Fruit fly (Drosophila melanogaster) whole organism, prepupa: ENCODE data around the gene UQCR-C2.

Experiments used
- Blimp-1 ChIP-seq: fragments of 200-800 bp; sonication (Bioruptor generic); optimal IDR thresholded peaks from 3 replicates; lab custom pipeline; 2017; ENCODE audit warnings: missing biosample characterization, missing genetic modification characterization, mild to moderate bottlenecking, moderate library complexity, missing genetic modification reagents
- CG10669 ChIP-seq: fragments of 200-800 bp; sonication (Bioruptor generic); optimal IDR thresholded peaks from 3 replicates; lab custom pipeline; 2018; ENCODE audit warnings: missing biosample characterization, mild to moderate bottlenecking, missing genetic modification characterization, moderate library complexity
- CG11762 ChIP-seq: fragments of 200-800 bp; sonication (Bioruptor generic); optimal IDR thresholded peaks from 3 replicates; lab custom pipeline; 2016; ENCODE audit warnings: missing biosample characterization, missing genetic modification characterization; ENCODE audit not compliant: insufficient read depth
- CG15336 ChIP-seq: fragments of 200-800 bp; sonication (Bioruptor generic); IDR thresholded peaks from 2 replicates; pipeline ENCODE4 v1.3.6; 2022; ENCODE audit warnings: missing biosample characterization, missing genetic modification characterization
- CG1621 ChIP-seq: fragments of 200-800 bp; sonication (Bioruptor generic); optimal IDR thresholded peaks from 3 replicates; lab custom pipeline; 2018; ENCODE audit warnings: missing biosample characterization, mild to moderate bottlenecking, missing genetic modification characterization
- CG3032 ChIP-seq: fragments of 200-800 bp; optimal IDR thresholded peaks from 2 replicates; lab custom pipeline; 2019; ENCODE audit warnings: missing biosample characterization, mild to moderate bottlenecking, missing genetic modification characterization, moderate library complexity
- CG31627 ChIP-seq: fragments of 200-800 bp; sonication (Bioruptor generic); optimal IDR thresholded peaks from 3 replicates; lab custom pipeline; 2016; ENCODE audit warnings: missing biosample characterization, missing genetic modification characterization
- CG32006 ChIP-seq: fragments of 200-800 bp; sonication (Bioruptor generic); optimal IDR thresholded peaks from 3 replicates; lab custom pipeline; 2017; ENCODE audit warnings: missing biosample characterization, mild to moderate bottlenecking, missing genetic modification characterization
- CG34406 ChIP-seq: fragments of 200-800 bp; sonication (Bioruptor generic); optimal IDR thresholded peaks from 3 replicates; lab custom pipeline; 2016; ENCODE audit warnings: missing biosample characterization, missing genetic modification characterization
- CG3919 ChIP-seq: fragments of 200-800 bp; sonication (Bioruptor generic); optimal IDR thresholded peaks from 3 replicates; lab custom pipeline; 2016; ENCODE audit warnings: missing biosample characterization, missing genetic modification characterization
- CG4318 ChIP-seq: fragments of 200-800 bp; sonication (Bioruptor generic); optimal IDR thresholded peaks from 3 replicates; lab custom pipeline; 2017; ENCODE audit warnings: missing biosample characterization, mild to moderate bottlenecking, missing genetic modification characterization
- CG6163 ChIP-seq: fragments of 200-800 bp; sonication (Bioruptor generic); IDR thresholded peaks from 3 replicates; pipeline ENCODE4 v1.3.6; 2022; ENCODE audit warnings: missing biosample characterization, missing genetic modification characterization
- CG6276 ChIP-seq: fragments of 200-800 bp; sonication (Bioruptor generic); optimal IDR thresholded peaks from 2 replicates; lab custom pipeline; 2017; ENCODE audit warnings: missing biosample characterization, mild to moderate bottlenecking, missing genetic modification characterization
- CG6792 ChIP-seq: fragments of 200-800 bp; sonication (Bioruptor generic); optimal IDR thresholded peaks from 3 replicates; lab custom pipeline; 2016; ENCODE audit warnings: missing biosample characterization, missing genetic modification characterization
- CG6808 ChIP-seq: fragments of 200-800 bp; sonication (Bioruptor generic); optimal IDR thresholded peaks from 3 replicates; lab custom pipeline; 2017; ENCODE audit warnings: missing biosample characterization, missing genetic modification characterization, mild to moderate bottlenecking, moderate library complexity, missing genetic modification reagents
- CG6854 ChIP-seq: fragments of 200-800 bp; sonication (Bioruptor generic); optimal IDR thresholded peaks from 2 replicates; lab custom pipeline; 2017; ENCODE audit warnings: missing biosample characterization, mild to moderate bottlenecking, missing genetic modification characterization
- CG7368 ChIP-seq: fragments of 200-800 bp; sonication (Bioruptor generic); optimal IDR thresholded peaks from 3 replicates; lab custom pipeline; 2016; ENCODE audit warnings: missing biosample characterization, missing genetic modification characterization
- CG8632 ChIP-seq: fragments of 200-800 bp; sonication (Bioruptor generic); optimal IDR thresholded peaks from 3 replicates; lab custom pipeline; 2016; ENCODE audit warnings: missing biosample characterization, missing genetic modification characterization
- CG9139 ChIP-seq: fragments of 200-800 bp; sonication (Bioruptor generic); optimal IDR thresholded peaks from 3 replicates; lab custom pipeline; 2017; ENCODE audit warnings: missing biosample characterization, mild to moderate bottlenecking, missing genetic modification characterization
- Eip78C ChIP-seq: fragments of 200-800 bp; sonication (Bioruptor generic); peaks from one replicate; lab custom pipeline; 2016; ENCODE audit warnings: missing biosample characterization, missing genetic modification characterization
- Eip93F ChIP-seq: fragments of 200-800 bp; sonication (Bioruptor generic); optimal IDR thresholded peaks from 2 replicates; lab custom pipeline; 2016; ENCODE audit warnings: missing biosample characterization, mild to moderate bottlenecking, missing genetic modification characterization
- Gug ChIP-seq: fragments of 200-800 bp; sonication (Bioruptor generic); IDR thresholded peaks from 2 replicates; pipeline ENCODE4 v1.3.6; 2022; ENCODE audit warnings: missing biosample characterization, missing genetic modification characterization
- Hr4 ChIP-seq: fragments of 200-800 bp; sonication (Bioruptor generic); optimal IDR thresholded peaks from 3 replicates; lab custom pipeline; 2016; ENCODE audit warnings: missing biosample characterization, missing genetic modification characterization
- Met ChIP-seq: fragments of 200-800 bp; sonication (Bioruptor generic); optimal IDR thresholded peaks from 3 replicates; lab custom pipeline; 2016; ENCODE audit warnings: missing biosample characterization, missing genetic modification characterization
- OdsH ChIP-seq: fragments of 200-800 bp; sonication (Bioruptor generic); optimal IDR thresholded peaks from 3 replicates; lab custom pipeline; 2016; ENCODE audit warnings: missing biosample characterization, missing genetic modification characterization
- Smox ChIP-seq: fragments of 200-800 bp; sonication (Bioruptor generic); optimal IDR thresholded peaks from 3 replicates; lab custom pipeline; 2016; ENCODE audit warnings: missing biosample characterization, missing genetic modification characterization
- Sox102F ChIP-seq: fragments of 200-800 bp; sonication (Bioruptor generic); optimal IDR thresholded peaks from 2 replicates; lab custom pipeline; 2016; ENCODE audit warnings: missing biosample characterization, mild to moderate bottlenecking, missing genetic modification characterization
- Sox14 ChIP-seq: fragments of 200-800 bp; sonication (Bioruptor generic); optimal IDR thresholded peaks from 3 replicates; lab custom pipeline; 2016; ENCODE audit warnings: missing biosample characterization, missing genetic modification characterization
- achi ChIP-seq: fragments of 200-800 bp; sonication (Bioruptor generic); optimal IDR thresholded peaks from 3 replicates; lab custom pipeline; 2016; ENCODE audit warnings: missing biosample characterization, missing genetic modification characterization
- acj6 ChIP-seq: fragments of 200-800 bp; sonication (Bioruptor generic); optimal IDR thresholded peaks from 3 replicates; lab custom pipeline; 2016; ENCODE audit warnings: missing biosample characterization, missing genetic modification characterization
- cyc ChIP-seq: fragments of 200-800 bp; sonication (Bioruptor generic); optimal IDR thresholded peaks from 3 replicates; lab custom pipeline; 2016; ENCODE audit warnings: missing biosample characterization, missing genetic modification characterization
- dac ChIP-seq: fragments of 200-800 bp; sonication (Bioruptor generic); optimal IDR thresholded peaks from 2 replicates; lab custom pipeline; 2017; ENCODE audit warnings: missing biosample characterization, mild to moderate bottlenecking, missing genetic modification characterization
- dsx ChIP-seq: fragments of 200-800 bp; optimal IDR thresholded peaks from 3 replicates; lab custom pipeline; 2019; ENCODE audit warnings: missing biosample characterization, mild to moderate bottlenecking, missing genetic modification characterization, moderate library complexity; ENCODE audit not compliant: poor library complexity, severe bottlenecking
- esn ChIP-seq: fragments of 200-800 bp; sonication (Bioruptor generic); optimal IDR thresholded peaks from 2 replicates; lab custom pipeline; 2016; ENCODE audit warnings: missing biosample characterization, mild to moderate bottlenecking, missing genetic modification characterization, moderate library complexity
- fd59A ChIP-seq: fragments of 200-800 bp; sonication (Bioruptor generic); optimal IDR thresholded peaks from 2 replicates; lab custom pipeline; 2017; ENCODE audit warnings: missing biosample characterization, mild to moderate bottlenecking, missing genetic modification characterization, missing genetic modification reagents
- fd85E ChIP-seq: fragments of 200-800 bp; sonication (Bioruptor generic); optimal IDR thresholded peaks from 3 replicates; lab custom pipeline; 2016; ENCODE audit warnings: missing biosample characterization, missing genetic modification characterization
- fkh ChIP-seq: fragments of 200-800 bp; sonication (Bioruptor generic); optimal IDR thresholded peaks from 3 replicates; lab custom pipeline; 2017; ENCODE audit warnings: missing biosample characterization, mild to moderate bottlenecking, missing genetic modification characterization, moderate library complexity
- lz ChIP-seq: fragments of 200-800 bp; sonication (Bioruptor generic); optimal IDR thresholded peaks from 3 replicates; lab custom pipeline; 2016; ENCODE audit warnings: missing biosample characterization, missing genetic modification characterization
- net ChIP-seq: fragments of 200-800 bp; sonication (Bioruptor generic); optimal IDR thresholded peaks from 3 replicates; lab custom pipeline; 2016; ENCODE audit warnings: missing biosample characterization, missing genetic modification characterization
- salr ChIP-seq, 2 experiments: fragments of 200-800 bp; sonication (Bioruptor generic); optimal IDR thresholded peaks; 3 replicates each; lab custom pipeline; 2016 to 2018; ENCODE audit warnings: missing biosample characterization in 2 of 2, missing genetic modification characterization in 2 of 2, mild to moderate bottlenecking in 1 of 2
- spab ChIP-seq: fragments of 200-800 bp; sonication (Bioruptor generic); optimal IDR thresholded peaks from 2 replicates; lab custom pipeline; 2017; ENCODE audit warnings: missing biosample characterization, mild to moderate bottlenecking, missing genetic modification characterization, missing genetic modification reagents
- svp ChIP-seq: fragments of 200-800 bp; sonication (Bioruptor generic); peaks from one replicate; lab custom pipeline; 2016; ENCODE audit warnings: missing biosample characterization, missing genetic modification characterization
- topi ChIP-seq: fragments of 200-800 bp; sonication (Bioruptor generic); optimal IDR thresholded peaks from 3 replicates; lab custom pipeline; 2016; ENCODE audit warnings: missing biosample characterization, missing genetic modification characterization
- vri ChIP-seq: fragments of 200-800 bp; sonication (Bioruptor generic); optimal IDR thresholded peaks from 3 replicates; lab custom pipeline; 2016; ENCODE audit warnings: missing biosample characterization, mild to moderate bottlenecking, missing genetic modification characterization

Gene UQCR-C2

dm6 chr3L:16631844-16632537 is 48.1 kb downstream of the UQCR-C2 start:
- TF ChIP-seq CG7368 (no peak), CG34406 (no peak), net (no peak), CG3032 (tag; lab: Kevin White, UChicago) (no peak), CG6163 (GFP tag; lab: Robert Waterston, UW) (peak; percentile 17; the same call in 1 of the 3 replicates), salr (GFP tag; optimal IDR thresholded peaks at IDR 0.05; lab: Kevin White, UChicago) (no peak), CG6808 (GFP tag; lab: Kevin White, UChicago) (no peak), dsx (no peak), CG3919 (GFP tag; lab: Kevin White, UChicago) (no peak), dac (GFP tag; lab: Kevin White, UChicago) (no peak), vri (no peak), Eip78C (GFP tag; lab: Kevin White, UChicago) (peak; percentile 47), fd85E (GFP tag; lab: Kevin White, UChicago) (no peak), CG1621 (tag; lab: Kevin White, UChicago) (no peak), achi (GFP tag; lab: Kevin White, UChicago) (no peak), Met (GFP tag; lab: Kevin White, UChicago) (no peak), CG6854 (GFP tag; lab: Kevin White, UChicago) (no peak), CG32006 (GFP tag; lab: Kevin White, UChicago) (no peak), CG15336 (GFP tag; lab: Robert Waterston, UW) (no peak), esn (GFP tag; lab: Kevin White, UChicago) (peak; percentile 8), acj6 (GFP tag; lab: Kevin White, UChicago) (no peak), svp (no peak), CG31627 (GFP tag; lab: Kevin White, UChicago) (no peak), CG4318 (GFP tag; lab: Kevin White, UChicago) (no peak)
- TF ChIP-seq, all 60 proteins: peak for 3

- TF ChIP-seq Gug (GFP tag; lab: Robert Waterston, UW) (no peak), spab (GFP tag; lab: Kevin White, UChicago) (no peak), fkh (GFP tag; lab: Kevin White, UChicago) (no peak), cyc (GFP tag; lab: Kevin White, UChicago) (no peak), achi (GFP tag; lab: Kevin White, UChicago) (no peak), fd85E (GFP tag; lab: Kevin White, UChicago) (no peak), fd59A (GFP tag; lab: Kevin White, UChicago) (no peak), CG3032 (tag; lab: Kevin White, UChicago) (no peak), acj6 (GFP tag; lab: Kevin White, UChicago) (no peak), CG10669 (no peak), CG11762 (GFP tag; lab: Kevin White, UChicago) (no peak)
Measured at dm6 chr3L:16634091-16634490, 50.2 kb downstream of the UQCR-C2 start.

- TF ChIP-seq topi (GFP tag; lab: Kevin White, UChicago) = peak; percentile 34
- no peak for TF ChIP-seq Eip93F (GFP tag; lab: Kevin White, UChicago)
- peak; percentile 59 for TF ChIP-seq Eip78C (GFP tag; lab: Kevin White, UChicago)
- peak; percentile 16 for TF ChIP-seq CG11762 (GFP tag; lab: Kevin White, UChicago)
- peak; percentile 35 for TF ChIP-seq acj6 (GFP tag; lab: Kevin White, UChicago)
- TF ChIP-seq CG3032 (tag; lab: Kevin White, UChicago) = no peak
- no peak for TF ChIP-seq Gug (GFP tag; lab: Robert Waterston, UW)
- TF ChIP-seq CG6854 (GFP tag; lab: Kevin White, UChicago) = no peak
- peak; percentile 8 for TF ChIP-seq lz
- no peak for TF ChIP-seq Met (GFP tag; lab: Kevin White, UChicago)
- no peak for TF ChIP-seq CG32006 (GFP tag; lab: Kevin White, UChicago)
- TF ChIP-seq CG6808 (GFP tag; lab: Kevin White, UChicago) = no peak
- no peak for TF ChIP-seq Blimp-1 (GFP tag; lab: Kevin White, UChicago)
- TF ChIP-seq CG7368 = no peak
- no peak for TF ChIP-seq CG15336 (GFP tag; lab: Robert Waterston, UW)
- TF ChIP-seq CG10669 = peak; percentile 23
- TF ChIP-seq OdsH (GFP tag; lab: Kevin White, UChicago) = no peak
- no peak for TF ChIP-seq salr (GFP tag; optimal IDR thresholded peaks at IDR 0.05; lab: Kevin White, UChicago)
- TF ChIP-seq achi (GFP tag; lab: Kevin White, UChicago) = peak; percentile 31
- no peak for TF ChIP-seq Sox102F
- peak; percentile 24 for TF ChIP-seq CG3919 (GFP tag; lab: Kevin White, UChicago)
- peak; percentile 29 for TF ChIP-seq CG6792 (GFP tag; lab: Kevin White, UChicago)
- TF ChIP-seq svp = no peak
- no peak for TF ChIP-seq CG8632 (GFP tag; lab: Kevin White, UChicago)
- no peak for TF ChIP-seq Smox
- TF ChIP-seq CG9139 (GFP tag; lab: Kevin White, UChicago) = no peak
- TF ChIP-seq CG6276 (GFP tag; lab: Kevin White, UChicago) = no peak
- peak; percentile 16 for TF ChIP-seq spab (GFP tag; lab: Kevin White, UChicago)
- no peak for TF ChIP-seq Hr4 (GFP tag; lab: Kevin White, UChicago)
- TF ChIP-seq Sox14 (GFP tag; lab: Kevin White, UChicago) = peak; percentile 0
- TF ChIP-seq dac (GFP tag; lab: Kevin White, UChicago) = no peak
Measured at dm6 chr3L:16634529-16634928, 50.6 kb downstream of the UQCR-C2 start.
